Worm (Caenorhabditis elegans): ENCODE results near the gene srh-284.

The srh-284 gene

ce11 chrV:17767249-17767648, at the start of gene srh-284:
srh-284 (plus strand) TSS chrV:17767549.
- no peak for TF ChIP-seq unc-62 (GFP tag; optimal IDR thresholded peaks at IDR 0.05)

- TF ChIP-seq unc-62 (GFP tag; optimal IDR thresholded peaks at IDR 0.05): no peak
Observed at ce11 chrV:17718647-17719046, 48.7 kb upstream of the srh-284 start, which contains the start of gene str-77. str-77 (plus strand) TSS chrV:17718947.

ce11 chrV:17721709-17722108, 45.6 kb upstream of the srh-284 start:
- no peak for TF ChIP-seq unc-62 (GFP tag; optimal IDR thresholded peaks at IDR 0.05)

- no peak for TF ChIP-seq unc-62 (GFP tag; optimal IDR thresholded peaks at IDR 0.05)
Observed at ce11 chrV:17722553-17722952, 44.8 kb upstream of the srh-284 start.

- TF ChIP-seq unc-62 (GFP tag; optimal IDR thresholded peaks at IDR 0.05): no peak
Observed at ce11 chrV:17723142-17723781, 44.1 kb upstream of the srh-284 start.

- TF ChIP-seq unc-62 (GFP tag; optimal IDR thresholded peaks at IDR 0.05): no peak
Observed at ce11 chrV:17724704-17725103, 42.6 kb upstream of the srh-284 start, which contains the start of gene fat-5. fat-5 (plus strand) TSS chrV:17725004.

- no peak for TF ChIP-seq unc-62 (GFP tag; optimal IDR thresholded peaks at IDR 0.05)
Observed at ce11 chrV:17728336-17728735, 39.0 kb upstream of the srh-284 start.

- TF ChIP-seq unc-62 (GFP tag; optimal IDR thresholded peaks at IDR 0.05): no peak
Observed at ce11 chrV:17728757-17729156, 38.6 kb upstream of the srh-284 start.

- no peak for TF ChIP-seq unc-62 (GFP tag; optimal IDR thresholded peaks at IDR 0.05)
Observed at ce11 chrV:17732516-17732915, 34.8 kb upstream of the srh-284 start, which contains the start of gene twk-42. twk-42 (minus strand) TSS chrV:17732616.

- TF ChIP-seq unc-62 (GFP tag; optimal IDR thresholded peaks at IDR 0.05): no peak
Observed at ce11 chrV:17739801-17740200, 27.5 kb upstream of the srh-284 start, which contains the start of gene cutl-4. cutl-4 (minus strand) TSS chrV:17739901.

- no peak for TF ChIP-seq unc-62 (GFP tag; optimal IDR thresholded peaks at IDR 0.05)
Observed at ce11 chrV:17743802-17744201, 23.5 kb upstream of the srh-284 start.

ce11 chrV:17746959-17747358, 20.4 kb upstream of the srh-284 start, which contains the start of gene twk-36:
twk-36 (minus strand) TSS chrV:17747059.
- TF ChIP-seq unc-62 (GFP tag; optimal IDR thresholded peaks at IDR 0.05): no peak

ce11 chrV:17749181-17749580, 18.2 kb upstream of the srh-284 start, which contains the start of gene R12G8.1:
R12G8.1 (minus strand) TSS chrV:17749243.
- TF ChIP-seq unc-62 (GFP tag; optimal IDR thresholded peaks at IDR 0.05): no peak

- TF ChIP-seq unc-62 (GFP tag; optimal IDR thresholded peaks at IDR 0.05): no peak
Observed at ce11 chrV:17752340-17752739, 15.0 kb upstream of the srh-284 start.

- TF ChIP-seq unc-62 (GFP tag; optimal IDR thresholded peaks at IDR 0.05): no peak
Observed at ce11 chrV:17754999-17755398, 12.3 kb upstream of the srh-284 start.

ce11 chrV:17755592-17755991, 11.8 kb upstream of the srh-284 start, which contains the start of gene pgp-9:
pgp-9 (plus strand) TSS chrV:17755892.
- no peak for TF ChIP-seq unc-62 (GFP tag; optimal IDR thresholded peaks at IDR 0.05)

ce11 chrV:17765077-17765476, 2.3 kb upstream of the srh-284 start, which contains the start of the genes C47A10.16 and srh-283:
C47A10.16 (minus strand) TSS chrV:17765177.
srh-283 (plus strand) TSS chrV:17765348.
- no peak for TF ChIP-seq unc-62 (GFP tag; optimal IDR thresholded peaks at IDR 0.05)
